Fruit fly (Drosophila melanogaster) whole organism, wandering third instar larva: Measurements from ENCODE around the gene COX7AL2.

Source experiments
- CG9705 ChIP-seq: fragments of 200-800 bp; sonication (Bioruptor generic); optimal IDR thresholded peaks from 2 replicates; lab custom pipeline; 2018; ENCODE audit warnings: missing biosample characterization, mild to moderate bottlenecking, missing genetic modification characterization
- Dfd ChIP-seq: fragments of >200 bp; optimal IDR thresholded peaks from 2 replicates; lab custom pipeline; 2017; ENCODE audit warnings: missing biosample characterization, missing genetic modification characterization
- Dif ChIP-seq: fragments of 200-275, 200-300 bp; sonication (Bioruptor generic); optimal IDR thresholded peaks from 2 replicates; lab custom pipeline; 2018; ENCODE audit warnings: missing biosample characterization, missing genetic modification characterization; ENCODE audit not compliant: partially characterized antibody
- Hnf4 ChIP-seq: fragments of 200-800 bp; sonication (Bioruptor generic); optimal IDR thresholded peaks from 2 replicates; lab custom pipeline; 2016; ENCODE audit warnings: missing biosample characterization, mild to moderate bottlenecking, missing genetic modification characterization
- Hr78 ChIP-seq: fragments of >200 bp; optimal IDR thresholded peaks from 2 replicates; lab custom pipeline; 2017; ENCODE audit warnings: missing biosample characterization, missing genetic modification characterization
- Mio ChIP-seq: sonication (Bioruptor generic); optimal IDR thresholded peaks from 2 replicates; lab custom pipeline; 2016; ENCODE audit warnings: missing biosample characterization, missing genetic modification characterization
- pan ChIP-seq: fragments of >200 bp; optimal IDR thresholded peaks from 2 replicates; lab custom pipeline; 2017
- rgr ChIP-seq: fragments of 200-800 bp; sonication (Bioruptor generic); optimal IDR thresholded peaks from 3 replicates; lab custom pipeline; 2016; ENCODE audit warnings: missing biosample characterization, mild to moderate bottlenecking, missing genetic modification characterization
- sv ChIP-seq: fragments of 200-800 bp; sonication (Bioruptor generic); optimal IDR thresholded peaks from 3 replicates; lab custom pipeline; 2016; ENCODE audit warnings: missing biosample characterization, missing genetic modification characterization

DNA sequence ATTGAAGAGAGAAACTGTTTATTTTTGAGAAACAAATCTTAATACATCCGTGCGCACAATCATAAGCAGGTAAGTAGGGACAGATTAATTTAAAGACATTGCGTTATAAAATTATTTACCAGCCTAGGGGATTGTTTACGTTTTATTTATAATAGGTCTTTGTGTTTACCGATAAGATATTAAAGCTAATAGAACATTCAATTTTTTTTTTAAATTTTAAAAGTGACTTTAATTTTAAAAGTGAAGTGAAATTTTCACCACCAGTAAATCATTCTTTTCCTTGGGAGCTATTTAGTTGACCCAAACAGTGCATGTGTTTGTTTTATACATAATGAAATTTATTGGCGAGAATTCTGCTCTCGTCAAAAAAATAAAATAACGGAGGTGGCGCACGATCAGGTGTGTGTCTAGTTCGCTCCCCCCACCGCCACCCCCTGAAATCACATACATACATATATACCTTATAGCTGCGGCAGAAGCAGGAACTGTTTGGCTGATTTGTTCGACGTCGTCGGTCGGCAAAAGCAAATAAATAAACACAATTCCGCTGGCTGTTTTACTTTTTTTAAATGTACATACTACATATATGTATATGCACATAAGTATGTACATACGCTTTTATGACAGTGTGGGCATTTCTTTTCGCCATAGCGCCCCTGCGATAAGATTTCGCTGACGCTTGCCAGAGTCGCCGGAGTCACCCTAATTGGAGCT, 21.6 kb downstream of the COX7AL2 start:
- TF ChIP-seq sv, result no peak
- no peak for TF ChIP-seq Hr78 (GFP tag; lab: Kevin White, UChicago)
- no peak for TF ChIP-seq Hnf4
- TF ChIP-seq Dif, result no peak
- no peak for TF ChIP-seq pan (lab: Kevin White, UChicago)
- TF ChIP-seq CG9705 (GFP tag; lab: Kevin White, UChicago), result no peak
- TF ChIP-seq Dfd (GFP tag; lab: Kevin White, UChicago), result no peak
- TF ChIP-seq Mio (GFP tag; lab: Kevin White, UChicago), result no peak
- TF ChIP-seq rgr (GFP tag; lab: Kevin White, UChicago), result peak; percentile 54
